Fruit fly (Drosophila melanogaster): Measurements from ENCODE around the gene CG43061.

The CG43061 gene

dm6 chr3R:8001074-8001669 lies 48.3 kb upstream of the CG43061 start, which contains the start of the genes Kmn2 and CG2698 (continued):
- peak; percentile 69 for TF ChIP-seq ab (GFP tag; optimal IDR thresholded peaks at IDR 0.05)
- TF ChIP-seq ase (GFP tag; IDR thresholded peaks at IDR 0.05), result peak; percentile 97
- peak; percentile 100 for TF ChIP-seq row (GFP tag; IDR thresholded peaks at IDR 0.05)
- peak; percentile 91 for TF ChIP-seq CG2875 (GFP tag; optimal IDR thresholded peaks at IDR 0.05)
- peak; percentile 97 for TF ChIP-seq CG7372 (GFP tag; IDR thresholded peaks at IDR 0.05)
- TF ChIP-seq Abd-B (GFP tag; optimal IDR thresholded peaks at IDR 0.05), result peak; percentile 98
- TF ChIP-seq CG11456 (GFP tag; IDR thresholded peaks at IDR 0.05), result peak; percentile 97
- peak; percentile 82 for TF ChIP-seq CG18011 (GFP tag; optimal IDR thresholded peaks at IDR 0.05)
- TF ChIP-seq al (GFP tag; IDR thresholded peaks at IDR 0.05), result peak; percentile 97
- peak; percentile 97 for TF ChIP-seq CG12659 (GFP tag; optimal IDR thresholded peaks at IDR 0.05)
- peak; percentile 87 for TF ChIP-seq aop (GFP tag; IDR thresholded peaks at IDR 0.05)
- TF ChIP-seq HLH54F (GFP tag; optimal IDR thresholded peaks at IDR 0.05), result peak; percentile 82
- TF ChIP-seq stc (GFP tag; IDR thresholded peaks at IDR 0.05), result peak; percentile 97
- peak; percentile 96 for TF ChIP-seq Ada2b (GFP tag; IDR thresholded peaks at IDR 0.05)
- TF ChIP-seq GATAe (GFP tag; conservative IDR thresholded peaks at IDR 0.05), result peak; percentile 90; the same call in 1 of the 2 replicates
- TF ChIP-seq CG11398 (GFP tag; optimal IDR thresholded peaks at IDR 0.05), result no peak
- peak; percentile 48 for TF ChIP-seq CG9876 (GFP tag; optimal IDR thresholded peaks at IDR 0.05)
- no peak; the same call in 1 of the 2 replicates for TF ChIP-seq tna (GFP tag; IDR thresholded peaks at IDR 0.05; ENCODE audit: partially characterized antibody)
- TF ChIP-seq CG12155 (GFP tag; optimal IDR thresholded peaks at IDR 0.05), result peak; percentile 93
- peak; percentile 90 for TF ChIP-seq nau (GFP tag; optimal IDR thresholded peaks at IDR 0.05)
- peak; percentile 96 for TF ChIP-seq CG17359 (tag; optimal IDR thresholded peaks at IDR 0.05)
- TF ChIP-seq unc-4 (GFP tag; IDR thresholded peaks at IDR 0.05; ENCODE audit: partially characterized antibody), result peak; percentile 60
- TF ChIP-seq nerfin-1 (tag; optimal IDR thresholded peaks at IDR 0.05), result peak; percentile 88
- TF ChIP-seq rib (GFP tag; IDR thresholded peaks at IDR 0.05), result peak; percentile 98
- peak; percentile 96 for TF ChIP-seq CG10959 (GFP tag; IDR thresholded peaks at IDR 0.05)
- TF ChIP-seq vnd (GFP tag; IDR thresholded peaks at IDR 0.05; ENCODE audit: partially characterized antibody), result 0 out of 3 replicates have a peak, but pooled peaks have one; percentile 48
- peak; percentile 69 for TF ChIP-seq emc (GFP tag; optimal IDR thresholded peaks at IDR 0.05)
- peak; percentile 82 for TF ChIP-seq Nf-YB (GFP tag; optimal IDR thresholded peaks at IDR 0.05)
- peak; percentile 62; the same call in 2 of the 4 replicates for TF ChIP-seq Dll (GFP tag; IDR thresholded peaks at IDR 0.05; ENCODE audit: partially characterized antibody)
- peak; percentile 89 for TF ChIP-seq Lhr (GFP tag; optimal IDR thresholded peaks at IDR 0.05)
- peak; percentile 90 for TF ChIP-seq salm (tag; optimal IDR thresholded peaks at IDR 0.05)
- TF ChIP-seq CoRest (tag; optimal IDR thresholded peaks at IDR 0.05), result peak; percentile 97
- TF ChIP-seq NfI (GFP tag; optimal IDR thresholded peaks at IDR 0.05), result peak; percentile 94
- peak; percentile 97 for TF ChIP-seq seq (GFP tag; IDR thresholded peaks at IDR 0.05)
- peak; percentile 96 for TF ChIP-seq CG11085 (GFP tag; IDR thresholded peaks at IDR 0.05)
- peak; percentile 20 for TF ChIP-seq ash1 (GFP tag; optimal IDR thresholded peaks at IDR 0.05)
- TF ChIP-seq schlank (tag; optimal IDR thresholded peaks at IDR 0.05), result peak; percentile 84
- TF ChIP-seq Mrtf (GFP tag; IDR thresholded peaks at IDR 0.05), result peak; percentile 97
- no peak for TF ChIP-seq p53 (GFP tag; optimal IDR thresholded peaks at IDR 0.05)
- TF ChIP-seq Ptx1 (GFP tag; IDR thresholded peaks at IDR 0.05), result peak; percentile 99
- peak; percentile 69; the same call in 2 of the 3 replicates for TF ChIP-seq z (GFP tag; IDR thresholded peaks at IDR 0.05)
- peak; percentile 83 for TF ChIP-seq CG10321 (GFP tag; IDR thresholded peaks at IDR 0.05)

Data from whole organism, embryonic.